Worm (Caenorhabditis elegans): ENCODE data around the gene cct-7.

DNA sequence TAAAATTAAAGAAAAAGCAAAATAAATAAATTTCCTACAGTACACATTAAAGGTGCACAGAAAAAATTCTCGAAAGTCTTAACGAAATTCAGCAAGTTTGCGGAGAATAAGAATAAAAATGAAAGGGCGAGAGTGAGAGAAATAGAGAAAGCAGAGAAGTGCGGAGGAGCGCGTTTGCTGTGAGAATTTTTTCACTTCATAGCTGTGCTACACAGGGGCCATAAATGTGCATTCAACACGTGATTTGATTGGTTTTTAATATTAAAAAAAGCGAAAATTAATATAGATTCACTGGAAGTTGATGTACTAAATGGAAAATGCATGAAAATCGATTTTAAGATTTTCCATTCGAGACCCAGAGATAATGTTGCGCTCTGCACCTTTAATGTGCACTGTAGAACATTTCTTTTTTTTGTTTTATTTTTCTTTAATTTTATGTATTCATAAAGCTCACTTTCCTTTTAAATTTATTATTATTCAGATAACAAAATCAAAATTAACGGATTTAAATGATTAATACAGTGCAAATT lies 46.0 kb downstream of the cct-7 start, which contains the start of gene Y32G9A.2:
- TF ChIP-seq K09A11.1 (tag; optimal IDR thresholded peaks at IDR 0.05; ENCODE audit: insufficient read depth) (no peak), ceh-19 (GFP tag; optimal IDR thresholded peaks at IDR 0.05) (no peak), nhr-232 (tag; optimal IDR thresholded peaks at IDR 0.05) (no peak), pha-4 (tag; optimal IDR thresholded peaks at IDR 0.05) (no peak), pqm-1 (tag; optimal IDR thresholded peaks at IDR 0.05) (no peak), tbx-2 (tag; optimal IDR thresholded peaks at IDR 0.05) (no peak)
